Worm (Caenorhabditis elegans) whole organism, L1 larva: Measurements from ENCODE around the gene npr-43.

Experiments
- C04F5.9 ChIP-seq: sonication (generic microtip); optimal IDR thresholded peaks from 2 replicates; lab custom pipeline; 2016; ENCODE audit warnings: missing genetic modification characterization, missing compliant biosample characterization
- C16A3.4 ChIP-seq: fragments of 150-350 bp; optimal IDR thresholded peaks from 2 replicates; lab custom pipeline; 2014; ENCODE audit warnings: missing biosample characterization, missing genetic modification characterization
- C34B4.2 ChIP-seq: sonication (generic microtip); optimal IDR thresholded peaks from 2 replicates; lab custom pipeline; 2017; ENCODE audit warnings: mild to moderate bottlenecking, missing genetic modification characterization, missing compliant biosample characterization
- F16B12.6 ChIP-seq: fragments of 150-350 bp; optimal IDR thresholded peaks from 2 replicates; lab custom pipeline; 2014; ENCODE audit warnings: missing biosample characterization, missing genetic modification characterization
- Y116A8C.19 ChIP-seq: sonication (generic microtip); optimal IDR thresholded peaks from 2 replicates; lab custom pipeline; 2016; ENCODE audit warnings: missing compliant biosample characterization, missing genetic modification characterization, borderline replicate concordance
- alr-1 ChIP-seq: fragments of 200-800 bp; sonication (Bioruptor generic); optimal IDR thresholded peaks from 2 replicates; lab custom pipeline; 2018; ENCODE audit warnings: borderline replicate concordance, mild to moderate bottlenecking, missing genetic modification characterization, missing compliant biosample characterization
- aly-2 ChIP-seq: fragments of 150-350 bp; optimal IDR thresholded peaks from 2 replicates; lab custom pipeline; 2014; ENCODE audit warnings: missing biosample characterization, missing genetic modification characterization
- blmp-1 ChIP-seq: fragments of 150-350 bp; optimal IDR thresholded peaks from 2 replicates; lab custom pipeline; 2014; ENCODE audit warnings: missing biosample characterization, missing genetic modification characterization
- ceh-63 ChIP-seq: fragments of 200-800 bp; sonication (Bioruptor generic); optimal IDR thresholded peaks from 2 replicates; lab custom pipeline; 2018; ENCODE audit warnings: mild to moderate bottlenecking, missing genetic modification characterization, missing compliant biosample characterization
- ceh-8 ChIP-seq: fragments of 200-800 bp; sonication (Bioruptor generic); optimal IDR thresholded peaks from 2 replicates; lab custom pipeline; 2018; ENCODE audit warnings: mild to moderate bottlenecking, missing genetic modification characterization, moderate library complexity, missing compliant biosample characterization
- ceh-82 ChIP-seq, 3 experiments: fragments of 150-350 bp in 1 of 3; sonication (generic microtip) in 2 of 3; optimal IDR thresholded peaks; 2 replicates each; lab custom pipeline; 2014 to 2017; ENCODE audit warnings: missing biosample characterization in 3 of 3, missing genetic modification characterization in 3 of 3
- ceh-90 ChIP-seq: sonication (generic microtip); optimal IDR thresholded peaks from 2 replicates; lab custom pipeline; 2016; ENCODE audit warnings: missing genetic modification characterization, missing compliant biosample characterization
- ces-1 ChIP-seq: fragments of 150-350 bp; optimal IDR thresholded peaks from 2 replicates; lab custom pipeline; 2014; ENCODE audit warnings: missing biosample characterization, missing genetic modification reagents, missing genetic modification characterization
- dpl-1 ChIP-seq, 3 experiments: fragments of 150-350 bp in 2 of 3; sonication (generic microtip) in 1 of 3; optimal IDR thresholded peaks; 2 replicates each; lab custom pipeline; 2014 to 2017; ENCODE audit warnings: missing biosample characterization in 3 of 3, missing genetic modification characterization in 3 of 3, missing genetic modification reagents in 3 of 3
- efl-1 ChIP-seq, 4 experiments: fragments of 150-350 bp; optimal IDR thresholded peaks in 3 of 4; peaks in 1 of 4; 1 replicate in 1 of 4; 2 replicates in 3 of 4; lab custom pipeline; 2014; ENCODE audit warnings: missing biosample characterization in 2 of 4, missing genetic modification characterization in 2 of 4, missing genetic modification reagents in 2 of 4
- egl-13 ChIP-seq: sonication (generic microtip); optimal IDR thresholded peaks from 2 replicates; lab custom pipeline; 2016; ENCODE audit warnings: missing genotype, missing genetic modification reagents, missing genetic modification characterization, missing compliant biosample characterization
- elt-2 ChIP-seq: sonication (generic microtip); optimal IDR thresholded peaks from 2 replicates; lab custom pipeline; 2016; ENCODE audit warnings: missing genetic modification characterization, mild to moderate bottlenecking, inconsistent platforms, missing compliant biosample characterization, missing genetic modification reagents
- elt-3 ChIP-seq, 6 experiments: fragments of 150-350 bp in 1 of 6; sonication (generic microtip); optimal IDR thresholded peaks; 2 replicates each; lab custom pipeline; 2017 to 2018; ENCODE audit warnings: missing biosample characterization in 6 of 6, missing genetic modification characterization in 6 of 6, inconsistent platforms in 1 of 6
- fkh-8 ChIP-seq: sonication (generic microtip); optimal IDR thresholded peaks from 2 replicates; lab custom pipeline; 2016; ENCODE audit warnings: mild to moderate bottlenecking, missing genetic modification characterization, missing compliant biosample characterization
- grh-1 ChIP-seq: fragments of 200-800 bp; sonication (Bioruptor generic); IDR thresholded peaks from 2 replicates; pipeline ENCODE4 v1.3.6; 2022; ENCODE audit warnings: missing genetic modification reagents, missing genetic modification characterization, missing compliant biosample characterization
- hlh-17 ChIP-seq: fragments of 200-800 bp; sonication (Bioruptor generic); optimal IDR thresholded peaks from 2 replicates; lab custom pipeline; 2018; ENCODE audit warnings: missing genetic modification characterization, mild to moderate bottlenecking, missing compliant biosample characterization, moderate library complexity, borderline replicate concordance
- hlh-4 ChIP-seq: sonication (generic microtip); optimal IDR thresholded peaks from 2 replicates; lab custom pipeline; 2016; ENCODE audit warnings: mild to moderate bottlenecking, missing genetic modification characterization, missing compliant biosample characterization
- irx-1 ChIP-seq: sonication (generic microtip); optimal IDR thresholded peaks from 2 replicates; lab custom pipeline; 2016; ENCODE audit warnings: missing genetic modification characterization, missing compliant biosample characterization
- jun-1 ChIP-seq: fragments of 150-350 bp; optimal IDR thresholded peaks from 2 replicates; lab custom pipeline; 2014; ENCODE audit warnings: missing biosample characterization, missing genetic modification reagents, missing genetic modification characterization
- lin-15B ChIP-seq: fragments of 150-350 bp; sonication (generic microtip); optimal IDR thresholded peaks from 3 replicates; lab custom pipeline; 2014; ENCODE audit warnings: missing biosample characterization, missing genetic modification characterization
- lin-35 ChIP-seq, 2 experiments: fragments of 150-350 bp; optimal IDR thresholded peaks; 2 replicates each; lab custom pipeline; 2014; ENCODE audit warnings: missing biosample characterization in 2 of 2, missing genetic modification characterization in 2 of 2, missing genetic modification reagents in 2 of 2
- lsy-2 ChIP-seq, 2 experiments: fragments of 150-350 bp; optimal IDR thresholded peaks; 2 replicates each; lab custom pipeline; 2014; ENCODE audit warnings: missing biosample characterization in 2 of 2, missing genetic modification characterization in 2 of 2
- mef-2 ChIP-seq: fragments of 150-350 bp; optimal IDR thresholded peaks from 2 replicates; lab custom pipeline; 2014; ENCODE audit warnings: missing biosample characterization, missing genetic modification characterization
- nhr-11 ChIP-seq: fragments of 150-350 bp; optimal IDR thresholded peaks from 2 replicates; lab custom pipeline; 2014; ENCODE audit warnings: missing biosample characterization, missing genetic modification characterization
- nhr-20 ChIP-seq: sonication (generic microtip); optimal IDR thresholded peaks from 2 replicates; lab custom pipeline; 2016; ENCODE audit warnings: mild to moderate bottlenecking, missing genetic modification characterization, missing compliant biosample characterization
- nhr-237 ChIP-seq: fragments of 150-350 bp; optimal IDR thresholded peaks from 2 replicates; lab custom pipeline; 2014; ENCODE audit warnings: missing biosample characterization, missing genetic modification characterization
- nhr-28 ChIP-seq: fragments of 150-350 bp; optimal IDR thresholded peaks from 2 replicates; lab custom pipeline; 2014; ENCODE audit warnings: missing biosample characterization, missing genetic modification characterization
- nhr-71 ChIP-seq: sonication (generic microtip); optimal IDR thresholded peaks from 2 replicates; lab custom pipeline; 2016; ENCODE audit warnings: mild to moderate bottlenecking, missing genetic modification characterization, moderate library complexity, missing compliant biosample characterization
- nhr-77 ChIP-seq: fragments of 150-350 bp; optimal IDR thresholded peaks from 2 replicates; lab custom pipeline; 2014; ENCODE audit warnings: missing biosample characterization, missing genetic modification characterization
- pag-3 ChIP-seq: sonication (generic microtip); optimal IDR thresholded peaks from 2 replicates; lab custom pipeline; 2017; ENCODE audit warnings: missing genetic modification characterization, mild to moderate bottlenecking, missing compliant biosample characterization, antibody characterized with exemption, borderline replicate concordance; ENCODE audit not compliant: insufficient read depth
- rnt-1 ChIP-seq: sonication (generic microtip); optimal IDR thresholded peaks from 2 replicates; lab custom pipeline; 2016; ENCODE audit warnings: mild to moderate bottlenecking, missing genetic modification characterization, moderate library complexity, missing compliant biosample characterization
- skn-1 ChIP-seq: fragments of 150-350 bp; optimal IDR thresholded peaks from 2 replicates; lab custom pipeline; 2014; ENCODE audit warnings: missing biosample characterization, missing genetic modification characterization
- snu-23 ChIP-seq: sonication (generic microtip); optimal IDR thresholded peaks from 2 replicates; lab custom pipeline; 2016; ENCODE audit warnings: missing genetic modification characterization, missing compliant biosample characterization
- sptf-1 ChIP-seq: fragments of 150-350 bp; optimal IDR thresholded peaks from 2 replicates; lab custom pipeline; 2014; ENCODE audit warnings: missing biosample characterization, missing genetic modification characterization
- sup-37 ChIP-seq: fragments of 200-800 bp; sonication (Bioruptor generic); optimal IDR thresholded peaks from 2 replicates; lab custom pipeline; 2018; ENCODE audit warnings: mild to moderate bottlenecking, missing genetic modification characterization, missing compliant biosample characterization
- swsn-7 ChIP-seq: sonication (generic microtip); optimal IDR thresholded peaks from 2 replicates; lab custom pipeline; 2016; ENCODE audit warnings: missing genetic modification characterization, missing compliant biosample characterization
- tlp-1 ChIP-seq: fragments of 150-350 bp; optimal IDR thresholded peaks from 2 replicates; lab custom pipeline; 2014; ENCODE audit warnings: missing biosample characterization, missing genetic modification characterization
- unc-130 ChIP-seq: fragments of 150-350 bp; optimal IDR thresholded peaks from 2 replicates; lab custom pipeline; 2017; ENCODE audit warnings: missing biosample characterization, missing genetic modification characterization, inconsistent platforms
- unc-62 ChIP-seq: fragments of 150-350 bp; optimal IDR thresholded peaks from 2 replicates; lab custom pipeline; 2014; ENCODE audit warnings: missing biosample characterization, missing genetic modification reagents, missing genetic modification characterization
- unc-86 ChIP-seq: sonication (generic microtip); optimal IDR thresholded peaks from 2 replicates; lab custom pipeline; 2016; ENCODE audit warnings: missing genetic modification characterization, missing compliant biosample characterization
- vab-15 ChIP-seq: sonication (generic microtip); optimal IDR thresholded peaks from 2 replicates; lab custom pipeline; 2017; ENCODE audit warnings: missing genotype, mild to moderate bottlenecking, missing genetic modification characterization, missing compliant biosample characterization
- xbp-1 ChIP-seq: sonication (generic microtip); optimal IDR thresholded peaks from 2 replicates; lab custom pipeline; 2016; ENCODE audit warnings: missing genetic modification characterization, missing compliant biosample characterization
- zag-1 ChIP-seq: fragments of 150-350 bp; optimal IDR thresholded peaks from 2 replicates; lab custom pipeline; 2014; ENCODE audit warnings: missing biosample characterization, missing genetic modification characterization
- zip-4 ChIP-seq: fragments of 200-800 bp; sonication (Bioruptor generic); optimal IDR thresholded peaks from 2 replicates; lab custom pipeline; 2018; ENCODE audit warnings: mild to moderate bottlenecking, missing genetic modification characterization, moderate library complexity, missing compliant biosample characterization

npr-43 gene

ce11 chrV:14424958-14425492 is 46.1 kb upstream of the npr-43 start, which contains the start of gene rrsr-1 (continued):
- TF ChIP-seq unc-86 (tag; lab: Kevin White, UChicago) (peak; percentile 19), skn-1 (tag; lab: Kevin White, UChicago) (peak; percentile 74), snu-23 (GFP tag; lab: Kevin White, UChicago) (no peak), lin-35 (GFP tag; optimal IDR thresholded peaks at IDR 0.05; lab: Kevin White, UChicago) (peak in 1 of 2 experiments; percentile 54), nhr-77 (tag; lab: Kevin White, UChicago) (no peak), ceh-82 (tag; optimal IDR thresholded peaks at IDR 0.05; lab: Kevin White, UChicago) (peak in 2 of 3 experiments; percentile 20 to 34), ceh-8 (no peak)

ce11 chrV:14423268-14423667 is 44.4 kb upstream of the npr-43 start, which contains the start of gene rpoa-12:
Gene rpoa-12 (minus strand): TSS chrV:14423304.
- TF ChIP-seq jun-1 (tag; lab: Kevin White, UChicago) (no peak), snu-23 (GFP tag; lab: Kevin White, UChicago) (peak; percentile 57), mef-2 (tag; lab: Kevin White, UChicago) (no peak), ceh-63 (GFP tag; lab: Kevin White, UChicago) (no peak), nhr-71 (tag; lab: Kevin White, UChicago) (peak; percentile 62), aly-2 (tag; lab: Kevin White, UChicago) (no peak), ceh-82 (tag; optimal IDR thresholded peaks at IDR 0.05; lab: Kevin White, UChicago) (peak in 1 of 3 experiments; percentile 24), xbp-1 (peak; percentile 55), rnt-1 (tag; lab: Kevin White, UChicago) (peak; percentile 42), hlh-4 (tag; lab: Kevin White, UChicago) (no peak), vab-15 (peak; percentile 50), elt-2 (tag; lab: Kevin White, UChicago) (no peak), Y116A8C.19 (no peak), ceh-90 (tag; lab: Kevin White, UChicago) (peak; percentile 25), sup-37 (no peak), C04F5.9 (tag; lab: Kevin White, UChicago) (no peak), alr-1 (tag; lab: Kevin White, UChicago) (no peak), F16B12.6 (tag; lab: Kevin White, UChicago) (peak; percentile 27), nhr-237 (no peak), zip-4 (GFP tag; lab: Kevin White, UChicago) (no peak), efl-1 (optimal IDR thresholded peaks at IDR 0.05; lab: Kevin White, UChicago) (peak; percentile 52 to 58), efl-1 (GFP tag; optimal IDR thresholded peaks at IDR 0.05 in 1 of 2; lab: Kevin White, UChicago) (peak; percentile 50 to 78), fkh-8 (tag; lab: Kevin White, UChicago) (peak; percentile 63), unc-62 (GFP tag; lab: Kevin White, UChicago) (no peak), grh-1 (GFP tag; lab: Robert Waterston, UW) (no peak), swsn-7 (tag; lab: Kevin White, UChicago) (peak; percentile 29), elt-3 (tag; optimal IDR thresholded peaks at IDR 0.05; lab: Kevin White, UChicago) (no peak), ceh-8 (no peak), zag-1 (tag; lab: Kevin White, UChicago) (no peak), pag-3 (tag; lab: Kevin White, UChicago) (no peak), tlp-1 (tag; lab: Kevin White, UChicago) (no peak), blmp-1 (tag; lab: Kevin White, UChicago) (no peak), C34B4.2 (no peak), dpl-1 (GFP tag; optimal IDR thresholded peaks at IDR 0.05; lab: Kevin White, UChicago) (peak; percentile 37 to 51 (median 38)), nhr-28 (tag; lab: Kevin White, UChicago) (no peak), irx-1 (tag; lab: Kevin White, UChicago) (no peak), nhr-11 (no peak), unc-130 (tag; lab: Kevin White, UChicago) (peak; percentile 1), egl-13 (no peak), lin-15B (tag; lab: Kevin White, UChicago) (peak; percentile 31), skn-1 (tag; lab: Kevin White, UChicago) (peak; percentile 94), nhr-20 (tag; lab: Kevin White, UChicago) (peak; percentile 56), C16A3.4 (peak; percentile 59), hlh-17 (GFP tag; lab: Kevin White, UChicago) (no peak), lsy-2 (tag; optimal IDR thresholded peaks at IDR 0.05; lab: Kevin White, UChicago) (peak; percentile 27 to 71), sptf-1 (tag; lab: Kevin White, UChicago) (no peak), ces-1 (GFP tag; lab: Kevin White, UChicago) (no peak)
